Fruit fly (Drosophila melanogaster): ENCODE data around the gene CG42724.

The CG42724 gene

dm6 chr3R:6406566-6407098 is 38.5 kb upstream of the CG42724 start, which contains the start of gene gpp (continued):
- no peak for TF ChIP-seq Awh (GFP tag; IDR thresholded peaks at IDR 0.05)
- TF ChIP-seq br (optimal IDR thresholded peaks at IDR 0.05), result no peak
- no peak for TF ChIP-seq CG8359 (GFP tag; optimal IDR thresholded peaks at IDR 0.05; ENCODE audit: borderline replicate concordance)
- no peak for TF ChIP-seq slp2 (GFP tag; optimal IDR thresholded peaks at IDR 0.05)
- TF ChIP-seq Usf (GFP tag; optimal IDR thresholded peaks at IDR 0.05), result no peak
- peak; percentile 19 for TF ChIP-seq Kr (GFP tag; optimal IDR thresholded peaks at IDR 0.05)
- TF ChIP-seq CG4282 (GFP tag; optimal IDR thresholded peaks at IDR 0.05), result no peak
- TF ChIP-seq MESR4 (GFP tag; optimal IDR thresholded peaks at IDR 0.05), result peak; percentile 59
- TF ChIP-seq CG4617 (GFP tag; optimal IDR thresholded peaks at IDR 0.05; ENCODE audit: borderline replicate concordance), result peak; percentile 22
- no peak for TF ChIP-seq Rfx (GFP tag; IDR thresholded peaks at IDR 0.05)
- no peak for TF ChIP-seq pita (GFP tag; optimal IDR thresholded peaks at IDR 0.05)
- no peak for TF ChIP-seq Hey (tag; optimal IDR thresholded peaks at IDR 0.05)
- TF ChIP-seq croc (GFP tag; conservative IDR thresholded peaks at IDR 0.05), result no peak
- peak; percentile 0 for TF ChIP-seq CG30020 (tag; optimal IDR thresholded peaks at IDR 0.05)
- no peak for TF ChIP-seq D19A (tag; optimal IDR thresholded peaks at IDR 0.05)
- TF ChIP-seq BtbVII (GFP tag; optimal IDR thresholded peaks at IDR 0.05), result no peak
- TF ChIP-seq fru (optimal IDR thresholded peaks at IDR 0.05), result no peak
- TF ChIP-seq HLH4C (GFP tag; IDR thresholded peaks at IDR 0.05; ENCODE audit: partially characterized antibody), result no peak
- TF ChIP-seq CG2889 (GFP tag; IDR thresholded peaks at IDR 0.05), result no peak
- TF ChIP-seq CG34422 (GFP tag; IDR thresholded peaks at IDR 0.05), result no peak
- TF ChIP-seq Jarid2 (GFP tag; optimal IDR thresholded peaks at IDR 0.05), result peak; percentile 92
- TF ChIP-seq TFAM (GFP tag; optimal IDR thresholded peaks at IDR 0.05), result no peak
- TF ChIP-seq caup (GFP tag; optimal IDR thresholded peaks at IDR 0.05; ENCODE audit: severe bottlenecking), result peak; percentile 43
- no peak for TF ChIP-seq Hand (GFP tag; optimal IDR thresholded peaks at IDR 0.05)
- TF ChIP-seq CG13775 (GFP tag; optimal IDR thresholded peaks at IDR 0.05), result no peak
- no peak for TF ChIP-seq wek (GFP tag; optimal IDR thresholded peaks at IDR 0.05)
- no peak for TF ChIP-seq bigmax (GFP tag; optimal IDR thresholded peaks at IDR 0.05)
- no peak for TF ChIP-seq sna (GFP tag; IDR thresholded peaks at IDR 0.05; ENCODE audit: partially characterized antibody)
- no peak for TF ChIP-seq CG10366 (GFP tag; IDR thresholded peaks at IDR 0.05)
- peak; percentile 10 for TF ChIP-seq HHEX (GFP tag; optimal IDR thresholded peaks at IDR 0.05)
- no peak for TF ChIP-seq CG17361 (GFP tag; IDR thresholded peaks at IDR 0.05)
- no peak for TF ChIP-seq Mad (GFP tag; optimal IDR thresholded peaks at IDR 0.05)
- no peak for TF ChIP-seq Bgb (GFP tag; IDR thresholded peaks at IDR 0.05; ENCODE audit: partially characterized antibody)
- peak; percentile 50 for TF ChIP-seq sd (tag; optimal IDR thresholded peaks at IDR 0.05)
- TF ChIP-seq CG7928 (GFP tag; optimal IDR thresholded peaks at IDR 0.05), result peak; percentile 5
- TF ChIP-seq dpn (GFP tag; optimal IDR thresholded peaks at IDR 0.05), result peak in 1 of 2 experiments; percentile 44
- TF ChIP-seq Hr39 (optimal IDR thresholded peaks at IDR 0.05), result no peak
- TF ChIP-seq zfh1 (GFP tag; IDR thresholded peaks at IDR 0.05), result no peak
- TF ChIP-seq knrl (GFP tag; IDR thresholded peaks at IDR 0.05; ENCODE audit: partially characterized antibody), result no peak
- no peak for TF ChIP-seq chn (GFP tag; optimal IDR thresholded peaks at IDR 0.05)
- no peak for TF ChIP-seq unpg (GFP tag; optimal IDR thresholded peaks at IDR 0.05)
- TF ChIP-seq CG10543 (GFP tag; optimal IDR thresholded peaks at IDR 0.05), result peak; percentile 21
- TF ChIP-seq Poxn (GFP tag; IDR thresholded peaks at IDR 0.05), result no peak
- peak; percentile 88 for TF ChIP-seq cg (GFP tag; optimal IDR thresholded peaks at IDR 0.05)
- no peak for TF ChIP-seq aop (GFP tag; IDR thresholded peaks at IDR 0.05)
- no peak for TF ChIP-seq CG12391 (tag; optimal IDR thresholded peaks at IDR 0.05)
- no peak for TF ChIP-seq pros (GFP tag; optimal IDR thresholded peaks at IDR 0.05)
- no peak for TF ChIP-seq schlank (tag; optimal IDR thresholded peaks at IDR 0.05)
- peak; percentile 18 for TF ChIP-seq HmgD (GFP tag; optimal IDR thresholded peaks at IDR 0.05)
- TF ChIP-seq CG9727 (GFP tag; optimal IDR thresholded peaks at IDR 0.05), result no peak
- TF ChIP-seq crp (GFP tag; optimal IDR thresholded peaks at IDR 0.05), result no peak
